Fruit fly (Drosophila melanogaster) whole organism, embryonic: ENCODE measurements around the gene Vm26Aa.

Experiments used
- CG10147 ChIP-seq: fragments of 200-800 bp; sonication (Bioruptor generic); optimal IDR thresholded peaks from 2 replicates; lab custom pipeline; 2019; ENCODE audit warnings: missing biosample characterization, mild to moderate bottlenecking, missing genetic modification characterization, moderate library complexity
- CG10366 ChIP-seq: fragments of 200-800 bp; sonication (Bioruptor generic); IDR thresholded peaks from 2 replicates; pipeline ENCODE4 v1.3.6; 2022; ENCODE audit warnings: missing biosample characterization, missing genetic modification characterization
- CG10654 ChIP-seq: fragments of 200-800 bp; sonication (Bioruptor generic); optimal IDR thresholded peaks from 2 replicates; lab custom pipeline; 2016; ENCODE audit warnings: missing biosample characterization, missing genetic modification characterization
- CG12071 ChIP-seq: fragments of 200-800 bp; sonication (Bioruptor generic); optimal IDR thresholded peaks from 3 replicates; lab custom pipeline; 2018; ENCODE audit warnings: missing biosample characterization, mild to moderate bottlenecking, missing genetic modification characterization
- CG1233 ChIP-seq: fragments of 200-800 bp; sonication (Bioruptor generic); optimal IDR thresholded peaks from 4 replicates; lab custom pipeline; 2018; ENCODE audit warnings: missing biosample characterization, mild to moderate bottlenecking, missing genetic modification characterization
- CG12391 ChIP-seq: fragments of 200-800 bp; sonication (Bioruptor generic); optimal IDR thresholded peaks from 3 replicates; lab custom pipeline; 2018; ENCODE audit warnings: missing biosample characterization, mild to moderate bottlenecking, missing genetic modification characterization, moderate library complexity
- CG12769 ChIP-seq: fragments of 200-800 bp; sonication (Bioruptor generic); optimal IDR thresholded peaks from 2 replicates; lab custom pipeline; 2019; ENCODE audit warnings: missing biosample characterization, mild to moderate bottlenecking, missing genetic modification characterization, moderate library complexity
- CG15479 ChIP-seq: fragments of 200-800 bp; sonication (Bioruptor generic); optimal IDR thresholded peaks from 3 replicates; lab custom pipeline; 2019; ENCODE audit warnings: missing biosample characterization, mild to moderate bottlenecking, missing genetic modification characterization, moderate library complexity
- CG15696 ChIP-seq: fragments of 200-800 bp; sonication (Bioruptor generic); optimal IDR thresholded peaks from 2 replicates; lab custom pipeline; 2019; ENCODE audit warnings: missing biosample characterization, mild to moderate bottlenecking, missing genetic modification characterization, moderate library complexity
- CG1832 ChIP-seq: fragments of 200-800 bp; sonication (Bioruptor generic); optimal IDR thresholded peaks from 2 replicates; lab custom pipeline; 2017; ENCODE audit warnings: missing biosample characterization, mild to moderate bottlenecking, missing genetic modification characterization, inconsistent platforms
- CG30431 ChIP-seq: fragments of 200-800 bp; sonication (Bioruptor generic); optimal IDR thresholded peaks from 2 replicates; lab custom pipeline; 2017; ENCODE audit warnings: missing biosample characterization, missing genetic modification characterization
- CG3065 ChIP-seq: fragments of 200-800 bp; sonication (Bioruptor generic); optimal IDR thresholded peaks from 2 replicates; lab custom pipeline; 2016; ENCODE audit warnings: missing biosample characterization, missing genetic modification characterization
- CG31365 ChIP-seq: fragments of 200-800 bp; sonication (Bioruptor generic); optimal IDR thresholded peaks from 2 replicates; lab custom pipeline; 2018; ENCODE audit warnings: missing biosample characterization, mild to moderate bottlenecking, missing genetic modification characterization
- CG6813 ChIP-seq: fragments of 200-800 bp; sonication (Bioruptor generic); optimal IDR thresholded peaks from 2 replicates; lab custom pipeline; 2017; ENCODE audit warnings: missing biosample characterization, missing genetic modification characterization, mild to moderate bottlenecking, moderate library complexity, missing genetic modification reagents
- CG7987 ChIP-seq: fragments of 200-800 bp; sonication (Bioruptor generic); optimal IDR thresholded peaks from 2 replicates; lab custom pipeline; 2018; ENCODE audit warnings: missing biosample characterization, mild to moderate bottlenecking, missing genetic modification characterization, moderate library complexity
- CG8089 ChIP-seq: fragments of 200-800 bp; sonication (Bioruptor generic); optimal IDR thresholded peaks from 3 replicates; lab custom pipeline; 2016; ENCODE audit warnings: missing biosample characterization, missing genetic modification characterization
- CG8359 ChIP-seq: fragments of 200-800 bp; sonication (Bioruptor generic); optimal IDR thresholded peaks from 2 replicates; lab custom pipeline; 2017; ENCODE audit warnings: missing biosample characterization, mild to moderate bottlenecking, missing genetic modification characterization, borderline replicate concordance
- CG8478 ChIP-seq: fragments of >200 bp; optimal IDR thresholded peaks from 2 replicates; lab custom pipeline; 2018
- Camta ChIP-seq: fragments of 200-800 bp; sonication (Bioruptor generic); optimal IDR thresholded peaks from 2 replicates; lab custom pipeline; 2016; ENCODE audit warnings: missing biosample characterization, missing genetic modification characterization
- Dbx ChIP-seq: fragments of 200-800 bp; sonication (Bioruptor generic); IDR thresholded peaks from 3 replicates; pipeline ENCODE4 v1.3.6; 2022; ENCODE audit warnings: missing biosample characterization, missing genetic modification characterization
- Deaf1 ChIP-seq: fragments of 200-800 bp; optimal IDR thresholded peaks from 3 replicates; lab custom pipeline; 2019; ENCODE audit warnings: missing biosample characterization, mild to moderate bottlenecking, missing genetic modification characterization, moderate library complexity
- Dip2 ChIP-seq: fragments of 200-800 bp; sonication (Bioruptor generic); IDR thresholded peaks from 2 replicates; pipeline ENCODE4 v1.3.6; 2022; ENCODE audit warnings: missing biosample characterization, missing genetic modification characterization
- Doc3 ChIP-seq: fragments of 200-800 bp; sonication (Bioruptor generic); IDR thresholded peaks from 3 replicates; pipeline ENCODE4 v1.3.6; 2022; ENCODE audit warnings: missing biosample characterization, missing genetic modification characterization; ENCODE audit not compliant: partially characterized antibody
- Dp ChIP-seq: fragments of 200-800 bp; sonication (Bioruptor generic); optimal IDR thresholded peaks from 2 replicates; lab custom pipeline; 2018; ENCODE audit warnings: missing biosample characterization, mild to moderate bottlenecking, missing genetic modification characterization, moderate library complexity
- E2f1 ChIP-seq: fragments of 200-800 bp; sonication (Bioruptor generic); IDR thresholded peaks from 2 replicates; pipeline ENCODE4 v1.3.6; 2022; ENCODE audit warnings: missing biosample characterization, missing genetic modification characterization
- Eip74EF ChIP-seq, 2 experiments: fragments of 200-800 bp in 1 of 2; fragments of >200 bp in 1 of 2; sonication (Bioruptor generic) in 1 of 2; optimal IDR thresholded peaks; 2 replicates each; lab custom pipeline; 2017 to 2019; ENCODE audit warnings: missing biosample characterization in 2 of 2, missing genetic modification characterization in 2 of 2, mild to moderate bottlenecking in 1 of 2, moderate library complexity in 1 of 2
- Ets65A ChIP-seq: fragments of 200-800 bp; sonication (Bioruptor generic); peaks from one replicate; lab custom pipeline; 2016; ENCODE audit warnings: missing biosample characterization, missing genetic modification characterization
- Gug ChIP-seq: fragments of 200-800 bp; sonication (Bioruptor generic); IDR thresholded peaks from 4 replicates; pipeline ENCODE4 v1.3.6; 2022; ENCODE audit warnings: missing biosample characterization, missing genetic modification characterization
- Hr78 ChIP-seq, 2 experiments: fragments of 200-800 bp in 1 of 2; fragments of >200 bp in 1 of 2; sonication (Bioruptor generic) in 1 of 2; optimal IDR thresholded peaks; 2 replicates each; lab custom pipeline; 2017 to 2019; ENCODE audit warnings: missing biosample characterization in 2 of 2, missing genetic modification characterization in 2 of 2, mild to moderate bottlenecking in 1 of 2, moderate library complexity in 1 of 2
- Jarid2 ChIP-seq: fragments of 200-800 bp; sonication (Bioruptor generic); optimal IDR thresholded peaks from 3 replicates; lab custom pipeline; 2017; ENCODE audit warnings: mild to moderate bottlenecking, missing biosample characterization, missing genetic modification reagents, missing genetic modification characterization
- Med ChIP-seq: fragments of 200-800 bp; sonication (Bioruptor generic); peaks from one replicate; lab custom pipeline; 2016; ENCODE audit warnings: missing biosample characterization, missing genetic modification characterization, mild to moderate bottlenecking, inconsistent platforms, moderate library complexity
- Mes4 ChIP-seq: fragments of 200-800 bp; sonication (Bioruptor generic); optimal IDR thresholded peaks from 2 replicates; lab custom pipeline; 2016; ENCODE audit warnings: missing biosample characterization, missing genetic modification characterization
- Neu2 ChIP-seq: fragments of 200-800 bp; sonication (Bioruptor generic); optimal IDR thresholded peaks from 3 replicates; lab custom pipeline; 2016; ENCODE audit warnings: missing biosample characterization, missing genetic modification characterization, borderline replicate concordance
- Nf-YA ChIP-seq: fragments of 200-800 bp; sonication (Bioruptor generic); IDR thresholded peaks from 2 replicates; pipeline ENCODE4 v1.3.6; 2022; ENCODE audit warnings: missing biosample characterization, missing genetic modification characterization
- PHDP ChIP-seq: fragments of 200-800 bp; sonication (Bioruptor generic); optimal IDR thresholded peaks from 3 replicates; lab custom pipeline; 2018; ENCODE audit warnings: missing biosample characterization, mild to moderate bottlenecking, missing genetic modification characterization, moderate library complexity
- Ssrp ChIP-seq: fragments of 200-800 bp; sonication (Bioruptor generic); optimal IDR thresholded peaks from 2 replicates; lab custom pipeline; 2018; ENCODE audit warnings: missing biosample characterization, mild to moderate bottlenecking, missing genetic modification characterization, moderate library complexity
- ac ChIP-seq: fragments of 200-800 bp; sonication (Bioruptor generic); optimal IDR thresholded peaks from 3 replicates; lab custom pipeline; 2017; ENCODE audit warnings: missing biosample characterization, mild to moderate bottlenecking, missing genetic modification characterization
- caup ChIP-seq: fragments of 200-800 bp; sonication (Bioruptor generic); optimal IDR thresholded peaks from 3 replicates; lab custom pipeline; 2017; ENCODE audit warnings: missing biosample characterization, mild to moderate bottlenecking, missing genetic modification characterization, moderate library complexity; ENCODE audit not compliant: severe bottlenecking
- dpn ChIP-seq, 2 experiments: fragments of 200-800 bp; sonication (Bioruptor generic); optimal IDR thresholded peaks; 3 replicates each; lab custom pipeline; 2016; ENCODE audit warnings: missing biosample characterization in 2 of 2, missing genetic modification characterization in 2 of 2
- eve ChIP-seq, 2 experiments: fragments of >200 bp; optimal IDR thresholded peaks; 2 replicates each; lab custom pipeline; 2017; ENCODE audit warnings: missing biosample characterization in 2 of 2, missing genetic modification characterization in 2 of 2
- grn ChIP-seq: fragments of 200-800 bp; sonication (Bioruptor generic); optimal IDR thresholded peaks from 3 replicates; lab custom pipeline; 2017; ENCODE audit warnings: missing biosample characterization, missing genetic modification characterization
- org-1 ChIP-seq: fragments of 200-800 bp; sonication (Bioruptor generic); optimal IDR thresholded peaks from 2 replicates; lab custom pipeline; 2017; ENCODE audit warnings: missing biosample characterization, missing genetic modification characterization
- sens-2 ChIP-seq: fragments of 200-800 bp; sonication (Bioruptor generic); IDR thresholded peaks from 2 replicates; pipeline ENCODE4 v1.3.6; 2022; ENCODE audit warnings: missing biosample characterization, missing genetic modification characterization
- seq ChIP-seq: fragments of 200-800 bp; sonication (Bioruptor generic); IDR thresholded peaks from 2 replicates; pipeline ENCODE4 v1.3.6; 2022; ENCODE audit warnings: missing biosample characterization, missing genetic modification characterization
- sr ChIP-seq: fragments of 200-800 bp; sonication (Bioruptor generic); IDR thresholded peaks from 3 replicates; pipeline ENCODE4 v1.3.6; 2022; ENCODE audit warnings: missing biosample characterization, missing genetic modification characterization
- tgo ChIP-seq: fragments of 200-800 bp; sonication (Bioruptor generic); IDR thresholded peaks from 3 replicates; pipeline ENCODE4 v1.3.6; 2022; ENCODE audit warnings: missing biosample characterization, missing genetic modification characterization
- tll ChIP-seq, 2 experiments: fragments of 200-800 bp in 1 of 2; fragments of >200 bp in 1 of 2; sonication (Bioruptor generic) in 1 of 2; optimal IDR thresholded peaks; 2 replicates each; lab custom pipeline; 2017 to 2019; ENCODE audit warnings: missing biosample characterization in 2 of 2, missing genetic modification characterization in 2 of 2, mild to moderate bottlenecking in 1 of 2, moderate library complexity in 1 of 2
- zen ChIP-seq: fragments of 200-800 bp; sonication (Bioruptor generic); optimal IDR thresholded peaks from 3 replicates; lab custom pipeline; 2018; ENCODE audit warnings: missing biosample characterization, mild to moderate bottlenecking, missing genetic modification characterization, moderate library complexity

The Vm26Aa gene

dm6 chr2L:5945651-5946547 is 14.2 kb downstream of the Vm26Aa start (continued):
- TF ChIP-seq CG31365 (no peak), Doc3 (GFP tag; lab: Robert Waterston, UW) (no peak), CG12391 (no peak), CG10366 (GFP tag; lab: Robert Waterston, UW) (no peak), Ssrp (tag; lab: Kevin White, UChicago) (no peak), E2f1 (GFP tag; lab: Robert Waterston, UW) (no peak), CG3065 (GFP tag; lab: Kevin White, UChicago) (no peak), CG30431 (GFP tag; lab: Kevin White, UChicago) (no peak), Gug (no peak), org-1 (no peak), Dp (no peak), seq (no peak), PHDP (no peak), dpn (GFP tag; optimal IDR thresholded peaks at IDR 0.05; lab: Kevin White, UChicago) (no peak), Mes4 (GFP tag; lab: Kevin White, UChicago) (no peak), ac (GFP tag; lab: Kevin White, UChicago) (no peak), CG1832 (GFP tag; lab: Kevin White, UChicago) (peak; percentile 39), CG8359 (GFP tag; lab: Kevin White, UChicago) (no peak), Eip74EF (GFP tag; optimal IDR thresholded peaks at IDR 0.05; lab: Kevin White, UChicago) (peak; percentile 61 to 85), sens-2 (GFP tag; lab: Robert Waterston, UW) (no peak), Dip2 (no peak), CG15479 (GFP tag; lab: Kevin White, UChicago) (no peak), CG12769 (tag; lab: Kevin White, UChicago) (peak; percentile 81), Hr78 (GFP tag; optimal IDR thresholded peaks at IDR 0.05; lab: Kevin White, UChicago) (peak in 1 of 2 experiments; percentile 3), CG7987 (GFP tag; lab: Kevin White, UChicago) (peak; percentile 74), tgo (GFP tag; lab: Robert Waterston, UW) (0 out of 3 replicates have a peak, but pooled peaks have one; percentile 18), Nf-YA (GFP tag; lab: Robert Waterston, UW) (no peak), Camta (no peak), eve (GFP tag; optimal IDR thresholded peaks at IDR 0.05; lab: Kevin White, UChicago) (no peak), sr (no peak), CG15696 (tag; lab: Kevin White, UChicago) (no peak), Ets65A (peak; percentile 45), CG10654 (GFP tag; lab: Kevin White, UChicago) (no peak), CG8089 (no peak), CG8478 (lab: Kevin White, UChicago) (peak; percentile 43), CG1233 (no peak), Deaf1 (no peak), Jarid2 (no peak), Dbx (GFP tag; lab: Robert Waterston, UW) (peak; percentile 62; the same call in 2 of the 3 replicates), zen (tag; lab: Kevin White, UChicago) (no peak), CG12071 (no peak), caup (GFP tag; lab: Kevin White, UChicago) (no peak), Med (peak; percentile 84), grn (GFP tag; lab: Kevin White, UChicago) (peak; percentile 88), tll (GFP tag; optimal IDR thresholded peaks at IDR 0.05; lab: Kevin White, UChicago) (no peak), Neu2 (GFP tag; lab: Kevin White, UChicago) (no peak), CG6813 (GFP tag; lab: Kevin White, UChicago) (no peak), CG10147 (GFP tag; lab: Kevin White, UChicago) (no peak)
